Worm (Caenorhabditis elegans): ENCODE measurements around the gene F56C9.8.

DNA sequence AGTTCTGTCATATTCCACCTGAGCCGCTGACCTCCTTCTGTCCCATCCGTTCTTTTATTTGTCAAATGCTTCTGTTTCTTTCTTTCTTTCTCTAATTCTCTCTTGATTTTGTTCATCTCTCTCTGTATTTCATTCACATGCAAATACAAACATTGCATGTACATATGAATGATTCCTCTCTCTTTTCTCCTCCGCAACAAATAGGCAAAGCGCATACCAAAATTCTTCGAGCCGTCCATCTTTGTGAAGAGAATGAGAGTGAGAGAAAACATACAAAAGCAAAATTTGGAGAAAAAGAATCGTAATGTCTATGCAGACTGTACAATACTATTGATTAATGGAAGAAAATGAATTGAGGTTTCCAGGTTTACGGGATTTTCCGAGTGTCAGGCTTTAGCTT is 2.0 kb downstream of the F56C9.8 start:
- TF ChIP-seq mep-1 (tag; optimal IDR thresholded peaks at IDR 0.05) (no peak), drap-1 (GFP tag; optimal IDR thresholded peaks at IDR 0.05) (no peak), unc-62 (GFP tag; optimal IDR thresholded peaks at IDR 0.05) (no peak), ham-2 (GFP tag; optimal IDR thresholded peaks at IDR 0.05) (no peak), ceh-83 (GFP tag; optimal IDR thresholded peaks at IDR 0.05) (no peak), nhr-28 (tag; optimal IDR thresholded peaks at IDR 0.05) (no peak), ztf-11 (tag; optimal IDR thresholded peaks at IDR 0.05) (no peak), tbx-8 (GFP tag; optimal IDR thresholded peaks at IDR 0.05) (no peak), lsy-2 (tag; optimal IDR thresholded peaks at IDR 0.05) (no peak), hlh-1 (tag; optimal IDR thresholded peaks at IDR 0.05) (no peak), nhr-237 (tag; optimal IDR thresholded peaks at IDR 0.05) (no peak)
